Worm (Caenorhabditis elegans) whole organism, L4 larva: ENCODE measurements around the gene mrpl-11.

Experiments
- lsy-2 ChIP-seq, 2 experiments: fragments of 150-350 bp in 1 of 2; sonication (generic microtip) in 1 of 2; optimal IDR thresholded peaks; 2 replicates each; lab custom pipeline; 2014 to 2017; ENCODE audit warnings: missing biosample characterization in 2 of 2, missing genetic modification characterization in 2 of 2
- snpc-1.2 ChIP-seq: fragments of 200-800 bp; sonication (Bioruptor generic); IDR thresholded peaks from 2 replicates; pipeline ENCODE4 v1.3.6; 2022; ENCODE audit warnings: missing genetic modification reagents, missing genetic modification characterization, missing compliant biosample characterization

DNA sequence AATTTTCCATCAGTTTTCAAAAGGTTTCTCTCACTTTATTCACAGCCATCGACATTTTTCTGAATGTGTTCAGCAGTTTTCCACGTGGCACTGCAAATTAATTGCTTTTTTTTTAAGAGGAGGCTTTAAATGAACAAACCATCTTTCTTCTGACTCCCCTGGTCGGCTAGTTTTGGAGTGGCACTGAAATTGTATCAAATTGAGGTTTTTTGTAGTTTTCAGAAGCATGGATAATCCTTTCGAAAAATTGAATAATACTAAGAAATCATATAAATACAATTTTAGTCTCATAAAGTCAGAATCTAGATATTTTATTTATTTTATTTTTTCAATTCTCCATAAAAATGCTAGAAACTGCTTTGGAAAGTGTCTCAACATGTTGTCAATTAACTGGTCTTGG is 12.7 kb upstream of the mrpl-11 start, which contains the start of gene B0303.16:
- TF ChIP-seq lsy-2 (tag; optimal IDR thresholded peaks at IDR 0.05; lab: Kevin White, UChicago) (no peak), snpc-1.2 (no peak)
